Worm (Caenorhabditis elegans): Measurements from ENCODE around the gene fbxa-208.

DNA sequence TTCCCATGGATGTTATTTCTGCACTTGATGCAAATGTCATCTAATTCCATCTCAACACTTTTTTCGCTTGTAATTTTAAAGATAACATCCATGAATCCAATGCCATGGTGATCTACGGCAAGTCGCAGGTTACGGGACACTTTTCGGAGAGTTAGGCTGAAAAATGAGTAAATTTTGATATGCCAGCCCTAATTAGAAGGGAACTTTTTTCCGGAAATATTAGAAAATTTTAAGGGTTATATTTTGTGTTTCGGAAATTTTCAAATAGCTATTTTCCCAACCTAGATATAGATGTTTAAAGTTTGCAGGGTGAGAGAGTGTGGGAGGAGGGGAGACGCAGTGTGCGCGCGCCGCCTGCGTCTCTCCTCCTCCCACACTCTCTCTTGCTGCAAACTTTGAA, 50.7 kb downstream of the fbxa-208 start:
- TF ChIP-seq unc-62 (GFP tag; optimal IDR thresholded peaks at IDR 0.05) (no peak), peb-1 (tag; optimal IDR thresholded peaks at IDR 0.05) (no peak)
